Worm (Caenorhabditis elegans): ENCODE measurements around the gene srj-38.
"Not testable (repeated sequence)": the region's sequence is repeated elsewhere in the genome, so short reads cannot be mapped to it uniquely, and the experiment has no call there.

srj-38 gene

DNA sequence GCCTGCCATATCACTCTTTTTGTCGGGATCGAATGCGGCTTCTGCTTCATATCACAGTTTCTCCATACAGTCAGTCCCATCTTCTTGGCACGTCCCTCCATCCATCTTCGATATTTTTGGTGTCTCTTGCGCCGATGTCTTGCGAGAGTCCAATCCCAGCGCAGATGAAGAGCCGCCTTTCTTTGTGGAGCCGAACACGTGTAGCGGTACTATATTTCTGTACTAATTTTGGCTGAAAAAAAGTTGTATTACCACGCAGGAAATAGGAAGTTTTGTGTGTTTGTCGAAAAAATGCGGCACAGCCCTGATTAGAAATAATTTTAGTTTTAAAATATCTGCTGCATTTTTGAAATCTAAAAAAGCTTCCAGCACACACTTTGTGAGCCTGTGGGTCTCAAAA is 41.1 kb downstream of the srj-38 start, which contains the start of gene K09C6.8:
TSS of gene K09C6.8 (minus strand) at position 101 of the 400 bp plus-strand sequence.
- TF ChIP-seq nhr-71, aha-1, nhr-84 (tag; optimal IDR thresholded peaks at IDR 0.05): not testable (repeated sequence)

DNA sequence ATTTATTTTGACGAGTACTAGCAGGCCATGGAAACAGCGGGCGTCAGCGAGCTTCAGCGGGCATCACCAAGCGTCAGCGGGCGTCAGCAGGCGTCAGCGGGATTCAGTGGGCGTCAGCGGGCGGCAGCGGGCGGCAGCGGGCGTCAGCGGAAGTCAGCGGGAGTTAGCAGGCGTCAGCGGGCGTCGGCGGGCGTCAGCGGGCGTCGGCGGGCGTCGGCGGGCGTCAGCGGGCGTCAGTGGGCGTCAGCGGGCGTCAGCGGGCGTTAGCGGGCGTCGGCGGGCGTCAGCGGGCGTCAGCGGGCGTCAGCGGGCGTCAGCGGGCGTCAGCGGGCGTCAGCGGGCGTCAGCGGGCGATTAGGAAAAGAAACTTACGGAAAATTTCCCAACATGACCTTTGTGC is 41.6 kb downstream of the srj-38 start:
- TF ChIP-seq ztf-11 (tag; optimal IDR thresholded peaks at IDR 0.05) (no peak), ceh-8 (GFP tag; optimal IDR thresholded peaks at IDR 0.05) (peak; percentile 65)

DNA sequence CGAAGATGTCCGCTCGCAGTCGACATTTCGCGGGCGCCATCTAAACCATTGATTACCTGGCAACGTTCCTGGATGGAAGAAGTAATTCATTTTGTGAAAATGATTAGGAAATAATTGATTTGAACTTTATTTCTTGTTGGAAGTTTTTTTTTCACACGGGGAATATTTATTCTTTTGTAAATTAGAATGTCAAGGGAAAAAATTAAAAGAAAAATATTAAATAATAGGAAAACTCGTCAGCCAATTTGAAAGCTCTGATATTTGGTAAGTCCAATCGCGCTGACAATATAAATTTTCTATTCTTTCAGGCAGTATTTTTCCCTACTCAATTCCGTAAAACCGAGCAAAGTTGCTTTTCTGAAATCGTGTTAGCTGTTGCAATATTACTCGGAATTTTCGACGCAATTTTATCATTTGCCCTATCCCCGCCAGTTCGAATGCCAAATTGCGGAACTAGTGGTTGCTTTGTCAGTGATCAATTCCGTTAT is 45.2 kb downstream of the srj-38 start, which contains the start of the genes K09C6.7 and K09C6.10:
TSS of gene K09C6.7 (minus strand) at position 101 of the 488 bp plus-strand sequence.
TSS of gene K09C6.10 (plus strand) at position 438 of the 488 bp plus-strand sequence.
- not testable (repeated sequence) for TF ChIP-seq elt-3, nhr-28, mef-2 (tag; optimal IDR thresholded peaks at IDR 0.05)

DNA sequence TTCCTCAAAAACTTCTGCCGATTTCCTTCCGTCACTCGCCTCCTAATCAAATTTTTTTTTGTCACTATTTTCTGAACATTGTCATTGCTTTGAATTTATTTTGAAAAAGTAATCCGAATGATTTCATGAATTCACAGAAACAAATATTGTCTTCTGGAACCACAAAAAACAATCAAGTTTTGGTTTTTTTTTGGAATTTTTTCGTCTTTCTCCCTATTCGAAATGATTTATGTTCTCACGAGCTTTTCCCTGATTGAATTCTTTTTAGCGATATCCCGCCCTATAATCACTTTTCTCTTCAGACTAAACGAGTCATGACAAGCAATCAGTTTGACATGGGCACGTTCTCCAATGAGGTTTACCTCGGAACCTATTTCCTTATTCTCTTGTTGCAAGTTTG is 50.9 kb downstream of the srj-38 start, which contains the start of gene F41H8.1:
TSS of gene F41H8.1 (plus strand) at position 301 of the 400 bp plus-strand sequence.
- TF ChIP-seq fkh-10 (GFP tag; optimal IDR thresholded peaks at IDR 0.05) (no peak), unc-130 (tag; optimal IDR thresholded peaks at IDR 0.05) (no peak), nhr-237 (tag; optimal IDR thresholded peaks at IDR 0.05) (no peak), jun-1 (tag; optimal IDR thresholded peaks at IDR 0.05) (no peak), sox-4 (tag; optimal IDR thresholded peaks at IDR 0.05) (no peak)

Data from whole organism, L1 larva.